Worm (Caenorhabditis elegans) whole organism, midembryonic: ENCODE results near the gene Y24D9A.6.

ENCODE experiments used
- T22C8.4 ChIP-seq: fragments of 200-800 bp; sonication (Bioruptor generic); IDR thresholded peaks from 2 replicates; pipeline ENCODE4 v1.3.6; 2022; ENCODE audit warnings: missing genetic modification characterization, missing compliant biosample characterization
- cog-1 ChIP-seq: sonication (generic microtip); optimal IDR thresholded peaks from 2 replicates; lab custom pipeline; 2016; ENCODE audit warnings: missing genetic modification characterization, missing compliant biosample characterization
- flt-1 ChIP-seq: fragments of 200-800 bp; sonication (Bioruptor generic); IDR thresholded peaks from 2 replicates; pipeline ENCODE4 v1.3.6; 2022; ENCODE audit warnings: missing genetic modification characterization, missing compliant biosample characterization
- klf-2 ChIP-seq: fragments of 200-800 bp; sonication (Bioruptor generic); conservative IDR thresholded peaks from 2 replicates; pipeline ENCODE4 v1.3.6; 2022; ENCODE audit warnings: missing genetic modification reagents, missing genetic modification characterization, missing compliant biosample characterization
- med-1 ChIP-seq: sonication (generic microtip); optimal IDR thresholded peaks from 2 replicates; lab custom pipeline; 2017; ENCODE audit warnings: missing genetic modification characterization, mild to moderate bottlenecking, missing compliant biosample characterization, antibody characterized with exemption, missing genetic modification reagents; ENCODE audit not compliant: insufficient read depth
- ref-1 ChIP-seq: fragments of 200-800 bp; sonication (Bioruptor generic); conservative IDR thresholded peaks from 2 replicates; pipeline ENCODE4 v1.3.6; 2022; ENCODE audit warnings: missing genetic modification reagents, missing genetic modification characterization, missing compliant biosample characterization
- tab-1 ChIP-seq: fragments of 200-800 bp; sonication (Bioruptor generic); IDR thresholded peaks from 2 replicates; pipeline ENCODE4 v1.3.6; 2022; ENCODE audit warnings: missing genetic modification characterization, missing compliant biosample characterization
- ztf-23 ChIP-seq: fragments of 200-800 bp; sonication (Bioruptor generic); IDR thresholded peaks from 2 replicates; pipeline ENCODE4 v1.3.6; 2022; ENCODE audit warnings: missing genetic modification reagents, missing genetic modification characterization, missing compliant biosample characterization
- ztf-29 ChIP-seq: fragments of 200-800 bp; sonication (Bioruptor generic); IDR thresholded peaks from 2 replicates; pipeline ENCODE4 v1.3.6; 2022; ENCODE audit warnings: missing genetic modification reagents, missing genetic modification characterization, missing compliant biosample characterization

Y24D9A.6 gene

ce11 chrIV:4439190-4439589 lies 39.0 kb upstream of the Y24D9A.6 start, which contains the start of gene fbxb-74:
Gene fbxb-74, minus strand, starts transcription at chrIV:4439290.
- TF ChIP-seq cog-1 (tag; lab: Kevin White, UChicago) (no peak), T22C8.4 (GFP tag; lab: Robert Waterston, UW) (no peak), ztf-29 (GFP tag; lab: Robert Waterston, UW) (no peak), klf-2 (no peak), ztf-23 (GFP tag; lab: Robert Waterston, UW) (no peak), flt-1 (GFP tag; lab: Robert Waterston, UW) (no peak), med-1 (no peak), ref-1 (GFP tag; lab: Robert Waterston, UW) (no peak), tab-1 (GFP tag; lab: Robert Waterston, UW) (no peak)

- no peak for TF ChIP-seq T22C8.4 (GFP tag; lab: Robert Waterston, UW)
These were observed 37.6 kb upstream of the Y24D9A.6 start for ce11 chrIV:4437825-4438224.

DNA sequence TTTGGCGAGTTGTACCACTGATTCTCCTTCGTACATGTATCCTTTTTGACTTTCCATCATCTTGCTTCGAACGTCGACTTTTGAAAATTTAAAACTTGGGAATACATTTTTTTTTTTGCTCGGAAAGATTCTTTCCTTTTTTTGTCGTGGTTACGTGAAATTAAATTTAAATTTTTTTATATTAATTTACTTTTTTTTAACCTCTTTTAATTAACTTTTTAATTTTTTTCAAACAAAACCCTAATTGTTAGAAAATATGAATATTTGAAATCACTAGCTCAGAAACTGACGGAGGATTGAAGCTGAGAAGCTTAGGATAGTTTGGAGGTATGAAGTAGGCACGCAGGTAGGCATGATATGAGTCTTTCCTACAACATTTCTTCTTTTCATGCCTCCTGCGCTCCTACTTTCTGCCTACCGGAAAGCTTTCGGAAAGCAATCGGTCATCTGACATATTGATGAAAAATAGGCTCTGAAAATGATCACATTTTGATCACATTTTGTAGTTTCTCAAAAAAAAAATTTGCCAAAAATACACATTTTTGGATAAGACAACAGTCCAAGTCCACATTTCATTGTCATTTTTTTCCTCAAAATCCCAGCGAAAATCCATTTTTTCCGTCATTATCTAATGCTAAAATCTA lies 34.4 kb upstream of the Y24D9A.6 start, which contains the start of the genes R08C7.8 and R08C7.4:
Gene R08C7.8 (minus strand): TSS at position 101 of the 644 bp plus-strand sequence.
Gene R08C7.4 (plus strand): TSS at position 594 of the 644 bp plus-strand sequence.
- no peak for TF ChIP-seq ztf-23 (GFP tag; lab: Robert Waterston, UW)
- no peak for TF ChIP-seq ztf-29 (GFP tag; lab: Robert Waterston, UW)
- no peak for TF ChIP-seq cog-1 (tag; lab: Kevin White, UChicago)
- no peak for TF ChIP-seq med-1
- TF ChIP-seq klf-2 = no peak
- TF ChIP-seq T22C8.4 (GFP tag; lab: Robert Waterston, UW) = no peak
- TF ChIP-seq tab-1 (GFP tag; lab: Robert Waterston, UW) = no peak
- TF ChIP-seq ref-1 (GFP tag; lab: Robert Waterston, UW) = no peak
- TF ChIP-seq flt-1 (GFP tag; lab: Robert Waterston, UW) = no peak

- TF ChIP-seq ref-1 (GFP tag; lab: Robert Waterston, UW) (no peak), tab-1 (GFP tag; lab: Robert Waterston, UW) (no peak), klf-2 (no peak), ztf-29 (GFP tag; lab: Robert Waterston, UW) (no peak), cog-1 (tag; lab: Kevin White, UChicago) (no peak), med-1 (no peak), ztf-23 (GFP tag; lab: Robert Waterston, UW) (no peak), T22C8.4 (GFP tag; lab: Robert Waterston, UW) (no peak), flt-1 (GFP tag; lab: Robert Waterston, UW) (no peak)
These were observed 29.7 kb upstream of the Y24D9A.6 start, which contains the start of the genes str-185 and R08C7.5 for ce11 chrIV:4429901-4430300. Gene str-185, minus strand, starts transcription at chrIV:4430001. Gene R08C7.5, plus strand, starts transcription at chrIV:4430229.

DNA sequence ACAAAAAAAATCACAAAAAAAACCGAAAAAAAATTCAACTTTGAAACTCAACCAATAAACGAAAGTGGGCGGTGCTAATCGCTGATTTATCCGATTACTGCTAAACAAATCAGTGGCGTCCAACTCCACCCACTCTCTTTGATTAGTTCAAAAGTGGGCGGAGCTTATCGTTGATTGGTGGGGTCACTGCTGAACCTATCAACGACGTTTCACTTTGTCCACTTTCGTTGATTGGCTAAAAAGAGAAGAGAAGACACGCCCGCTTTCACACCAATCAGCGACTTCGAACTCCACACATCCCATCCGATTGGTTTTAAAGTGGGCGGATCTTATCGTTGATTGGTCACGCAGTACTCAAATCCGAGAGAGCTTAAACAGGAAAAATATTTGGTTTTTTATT lies 23.7 kb upstream of the Y24D9A.6 start:
- TF ChIP-seq cog-1 (tag; lab: Kevin White, UChicago) (no peak), klf-2 (no peak), tab-1 (GFP tag; lab: Robert Waterston, UW) (no peak), ztf-23 (GFP tag; lab: Robert Waterston, UW) (no peak)

DNA sequence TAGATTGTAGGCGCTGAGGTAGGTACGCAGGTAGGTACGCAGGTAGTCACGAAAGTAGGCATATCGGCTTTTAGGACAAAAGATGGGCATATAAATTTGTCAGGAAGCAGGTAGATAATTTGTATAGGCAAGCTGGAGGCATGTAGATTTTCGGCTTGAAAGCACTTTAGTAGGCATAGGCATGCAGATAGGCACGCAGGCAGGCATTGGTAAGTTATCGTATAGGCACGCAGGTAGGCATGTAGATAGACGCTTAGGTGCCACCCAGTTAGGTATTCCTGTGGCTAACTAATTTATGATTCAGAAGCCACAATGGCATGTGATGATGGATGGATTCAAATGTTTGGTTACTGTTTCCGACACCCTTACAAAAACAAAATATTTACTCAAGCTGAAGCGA lies 22.8 kb upstream of the Y24D9A.6 start:
- no peak for TF ChIP-seq T22C8.4 (GFP tag; lab: Robert Waterston, UW)
- no peak for TF ChIP-seq ref-1 (GFP tag; lab: Robert Waterston, UW)
- no peak for TF ChIP-seq flt-1 (GFP tag; lab: Robert Waterston, UW)
- no peak for TF ChIP-seq ztf-23 (GFP tag; lab: Robert Waterston, UW)
- TF ChIP-seq med-1 = no peak
- TF ChIP-seq tab-1 (GFP tag; lab: Robert Waterston, UW) = no peak
- TF ChIP-seq cog-1 (tag; lab: Kevin White, UChicago) = no peak
- TF ChIP-seq klf-2 = no peak
- no peak for TF ChIP-seq ztf-29 (GFP tag; lab: Robert Waterston, UW)

ce11 chrIV:4422029-4422428 lies 21.8 kb upstream of the Y24D9A.6 start, which contains the start of gene clec-175:
Gene clec-175, plus strand, starts transcription at chrIV:4422329.
- TF ChIP-seq flt-1 (GFP tag; lab: Robert Waterston, UW) = no peak
- no peak for TF ChIP-seq T22C8.4 (GFP tag; lab: Robert Waterston, UW)
- TF ChIP-seq cog-1 (tag; lab: Kevin White, UChicago) = no peak

ce11 chrIV:4413114-4413513 lies 12.9 kb upstream of the Y24D9A.6 start:
- no peak for TF ChIP-seq med-1
- TF ChIP-seq T22C8.4 (GFP tag; lab: Robert Waterston, UW) = no peak
- TF ChIP-seq ztf-23 (GFP tag; lab: Robert Waterston, UW) = no peak
- no peak for TF ChIP-seq flt-1 (GFP tag; lab: Robert Waterston, UW)
- TF ChIP-seq tab-1 (GFP tag; lab: Robert Waterston, UW) = no peak

DNA sequence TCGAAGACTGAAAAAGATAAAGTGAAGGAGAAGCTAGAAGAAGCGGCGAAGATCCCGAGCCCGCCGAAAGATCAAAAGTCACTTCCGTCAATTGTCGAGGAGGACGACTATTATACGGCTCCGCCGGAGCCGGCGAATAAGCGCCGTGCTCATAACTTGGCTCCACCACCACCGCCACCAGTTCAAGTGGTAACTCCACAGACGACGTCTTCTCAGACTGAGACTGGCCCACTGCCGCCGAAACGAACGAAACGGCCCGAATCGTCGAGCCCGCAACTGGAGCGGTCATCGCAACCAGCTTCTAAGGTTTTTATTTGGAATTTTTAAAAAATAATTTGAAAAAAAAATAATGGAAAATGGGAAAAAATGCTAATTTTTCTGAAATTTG lies 11.7 kb upstream of the Y24D9A.6 start:
- no peak for TF ChIP-seq T22C8.4 (GFP tag; lab: Robert Waterston, UW)
- TF ChIP-seq ref-1 (GFP tag; lab: Robert Waterston, UW) = no peak
- no peak for TF ChIP-seq med-1
- no peak for TF ChIP-seq flt-1 (GFP tag; lab: Robert Waterston, UW)
- TF ChIP-seq ztf-29 (GFP tag; lab: Robert Waterston, UW) = no peak
- no peak for TF ChIP-seq klf-2
- no peak for TF ChIP-seq cog-1 (tag; lab: Kevin White, UChicago)
- no peak for TF ChIP-seq tab-1 (GFP tag; lab: Robert Waterston, UW)
- no peak for TF ChIP-seq ztf-23 (GFP tag; lab: Robert Waterston, UW)

ce11 chrIV:4411311-4411947 lies 11.2 kb upstream of the Y24D9A.6 start:
- TF ChIP-seq med-1 (no peak), ztf-29 (GFP tag; lab: Robert Waterston, UW) (no peak), klf-2 (no peak), flt-1 (GFP tag; lab: Robert Waterston, UW) (no peak), T22C8.4 (GFP tag; lab: Robert Waterston, UW) (no peak), cog-1 (tag; lab: Kevin White, UChicago) (no peak), ref-1 (GFP tag; lab: Robert Waterston, UW) (no peak)
